Worm (Caenorhabditis elegans): ENCODE measurements around the gene tif-1A.

Gene tif-1A

DNA sequence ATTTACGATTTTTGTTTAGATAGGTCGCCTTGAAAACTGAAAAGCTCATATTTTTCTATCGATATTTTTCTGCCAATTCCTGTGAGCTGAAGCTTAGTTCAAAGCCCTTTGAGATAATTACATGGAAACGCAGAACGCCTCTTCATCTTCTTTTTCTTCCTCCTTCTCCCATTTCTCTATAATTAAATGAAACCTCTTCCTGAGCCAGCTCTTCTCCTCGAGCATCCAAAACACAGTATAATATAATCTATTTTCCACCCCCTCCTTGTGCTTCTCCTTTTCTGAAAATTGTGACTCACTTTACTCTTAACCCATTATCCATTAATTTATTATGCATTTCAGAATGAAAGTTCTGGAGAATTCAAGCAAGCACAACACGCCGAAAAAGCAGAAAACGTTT, 47.6 kb downstream of the tif-1A start, which contains the start of gene F37A8.5:
Gene F37A8.5, plus strand, starts transcription at position 332 of the 400 bp plus-strand sequence.
- no peak for TF ChIP-seq tbx-7 (tag; optimal IDR thresholded peaks at IDR 0.05)
- no peak for TF ChIP-seq rnt-1 (tag; optimal IDR thresholded peaks at IDR 0.05)
- TF ChIP-seq unc-42 (tag; optimal IDR thresholded peaks at IDR 0.05): peak; percentile 65
- no peak for TF ChIP-seq elt-2 (tag; optimal IDR thresholded peaks at IDR 0.05)
- TF ChIP-seq ceh-18 (tag; optimal IDR thresholded peaks at IDR 0.05): no peak
- no peak for TF ChIP-seq ets-4 (tag; optimal IDR thresholded peaks at IDR 0.05)

DNA sequence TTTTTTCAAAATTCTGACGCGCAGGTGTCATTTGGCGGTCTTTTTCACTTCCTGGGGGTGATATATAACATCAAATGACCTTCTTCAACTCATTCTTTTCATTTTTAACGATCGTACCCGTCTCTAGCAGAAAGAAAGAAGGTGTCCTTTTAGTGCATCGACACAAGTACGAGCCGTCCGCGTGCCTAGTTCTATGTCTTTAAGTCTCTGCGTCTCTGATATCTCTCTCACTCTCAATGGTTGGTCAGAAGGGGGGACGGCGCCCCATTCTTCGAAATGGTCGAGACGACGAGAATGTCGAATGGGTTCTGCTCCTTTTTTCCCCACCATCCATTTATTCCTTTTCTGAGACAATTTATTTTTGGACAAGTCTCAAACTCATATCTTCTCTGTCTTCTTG, 48.2 kb downstream of the tif-1A start:
- no peak for TF ChIP-seq pag-3 (tag; optimal IDR thresholded peaks at IDR 0.05; ENCODE audit: borderline replicate concordance)
- TF ChIP-seq hlh-6 (tag; optimal IDR thresholded peaks at IDR 0.05): no peak
- TF ChIP-seq K02D7.2 (tag; optimal IDR thresholded peaks at IDR 0.05): no peak
- TF ChIP-seq K09A11.1 (tag; optimal IDR thresholded peaks at IDR 0.05; ENCODE audit: insufficient read depth): no peak
- TF ChIP-seq ceh-19 (GFP tag; optimal IDR thresholded peaks at IDR 0.05): no peak
- TF ChIP-seq gmeb-2 (tag; optimal IDR thresholded peaks at IDR 0.05): no peak
- TF ChIP-seq F13H6.1 (tag; optimal IDR thresholded peaks at IDR 0.05): no peak
- no peak for TF ChIP-seq sox-2 (GFP tag; IDR thresholded peaks at IDR 0.05)
- no peak for TF ChIP-seq pax-1 (tag; optimal IDR thresholded peaks at IDR 0.05)

DNA sequence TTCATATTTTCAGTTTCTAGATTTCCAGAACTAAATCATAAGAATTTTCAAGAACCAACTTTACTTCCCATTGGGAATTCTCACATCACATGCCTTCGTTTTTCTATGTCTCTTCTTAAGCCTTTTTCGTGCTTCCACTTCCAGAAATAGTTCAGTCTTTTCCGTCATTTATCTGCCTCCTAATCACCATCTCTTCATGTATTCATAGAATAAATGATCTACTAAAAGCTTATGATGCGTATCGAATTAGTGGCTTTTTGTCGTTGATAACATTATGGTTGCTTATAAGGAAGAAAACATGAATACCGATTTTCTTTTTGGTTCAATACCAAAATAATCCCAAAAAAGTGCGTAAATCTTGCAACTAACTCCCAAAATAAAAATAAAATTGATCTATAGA, 49.1 kb downstream of the tif-1A start:
- TF ChIP-seq ceh-18 (tag; optimal IDR thresholded peaks at IDR 0.05) (no peak), tbx-7 (tag; optimal IDR thresholded peaks at IDR 0.05) (no peak), hlh-15 (tag; optimal IDR thresholded peaks at IDR 0.05) (no peak), Y22D7AL.16 (tag; optimal IDR thresholded peaks at IDR 0.05) (no peak), rnt-1 (tag; optimal IDR thresholded peaks at IDR 0.05) (no peak), K02D7.2 (tag; optimal IDR thresholded peaks at IDR 0.05) (no peak), ceh-31 (tag; optimal IDR thresholded peaks at IDR 0.05) (no peak), pros-1 (tag; optimal IDR thresholded peaks at IDR 0.05) (no peak), tbx-2 (tag; optimal IDR thresholded peaks at IDR 0.05) (no peak), pqm-1 (tag; optimal IDR thresholded peaks at IDR 0.05) (no peak), dmd-4 (tag; optimal IDR thresholded peaks at IDR 0.05; ENCODE audit: borderline replicate concordance) (no peak)

DNA sequence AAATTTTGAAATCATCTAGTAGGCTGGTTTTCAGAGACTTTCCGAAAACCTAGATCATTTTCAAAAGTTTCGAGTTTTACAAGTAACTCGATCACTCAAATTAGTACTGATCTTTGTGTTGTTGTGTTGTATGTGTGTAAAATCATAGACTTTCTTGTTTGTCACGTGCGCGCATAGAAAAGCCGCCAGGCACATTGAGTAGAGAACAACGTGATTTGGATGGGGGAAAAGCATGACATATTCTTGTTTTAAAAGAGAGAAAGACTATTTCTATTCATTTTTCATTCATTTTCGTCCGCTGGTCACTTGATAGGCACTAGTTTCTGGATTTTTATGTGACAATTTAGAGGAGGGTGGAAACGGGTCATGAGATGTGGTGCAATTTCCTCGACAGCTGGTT, 49.7 kb downstream of the tif-1A start:
- TF ChIP-seq C38D4.7 (GFP tag; optimal IDR thresholded peaks at IDR 0.05) (no peak), hlh-30 (tag; optimal IDR thresholded peaks at IDR 0.05; ENCODE audit: insufficient read depth) (peak; percentile 50)

- TF ChIP-seq sox-4 (tag; optimal IDR thresholded peaks at IDR 0.05) (no peak), pax-1 (tag; optimal IDR thresholded peaks at IDR 0.05) (no peak), ttx-3 (tag; optimal IDR thresholded peaks at IDR 0.05) (no peak), ceh-31 (tag; optimal IDR thresholded peaks at IDR 0.05) (peak; percentile 40), pha-4 (tag; optimal IDR thresholded peaks at IDR 0.05) (no peak), ama-1 (optimal IDR thresholded peaks at IDR 0.05) (no peak), ceh-48 (tag; optimal IDR thresholded peaks at IDR 0.05) (no peak), tbx-2 (tag; optimal IDR thresholded peaks at IDR 0.05) (peak; percentile 7), K09A11.1 (tag; optimal IDR thresholded peaks at IDR 0.05; ENCODE audit: insufficient read depth) (no peak), ceh-2 (tag; optimal IDR thresholded peaks at IDR 0.05) (no peak), ets-4 (tag; optimal IDR thresholded peaks at IDR 0.05) (no peak), npax-4 (tag; optimal IDR thresholded peaks at IDR 0.05) (no peak), ceh-19 (GFP tag; optimal IDR thresholded peaks at IDR 0.05) (no peak), ceh-6 (GFP tag; optimal IDR thresholded peaks at IDR 0.05) (no peak), hlh-30 (tag; optimal IDR thresholded peaks at IDR 0.05; ENCODE audit: insufficient read depth) (peak; percentile 33), dmd-4 (tag; optimal IDR thresholded peaks at IDR 0.05; ENCODE audit: borderline replicate concordance) (no peak), ceh-18 (tag; optimal IDR thresholded peaks at IDR 0.05) (peak; percentile 30), rnt-1 (tag; optimal IDR thresholded peaks at IDR 0.05) (peak; percentile 24), unc-55 (GFP tag; optimal IDR thresholded peaks at IDR 0.05) (peak; percentile 59), fax-1 (tag; optimal IDR thresholded peaks at IDR 0.05) (no peak), hlh-6 (tag; optimal IDR thresholded peaks at IDR 0.05) (no peak), unc-3 (GFP tag; conservative IDR thresholded peaks at IDR 0.05) (no peak), unc-3 (tag; optimal IDR thresholded peaks at IDR 0.05) (no peak), hlh-13 (GFP tag; optimal IDR thresholded peaks at IDR 0.05) (no peak), hlh-15 (tag; optimal IDR thresholded peaks at IDR 0.05) (no peak), ztf-16 (tag; optimal IDR thresholded peaks at IDR 0.05) (no peak), elt-2 (tag; optimal IDR thresholded peaks at IDR 0.05) (no peak), nfya-1 (tag; optimal IDR thresholded peaks at IDR 0.05) (peak; percentile 54), sox-2 (GFP tag; IDR thresholded peaks at IDR 0.05) (no peak), ceh-22 (tag; optimal IDR thresholded peaks at IDR 0.05) (no peak)
These were observed 50.7 kb downstream of the tif-1A start for ce11 chrIII:3953235-3953634.

All from whole organism, late embryonic.